Worm (Caenorhabditis elegans): Measurements from ENCODE around the gene F54F7.9.
A peak's percentile ranks its signal among the peaks of the same experiment; 100 is the strongest.

Gene F54F7.9

ce11 chrX:11804057-11804456 lies 44.5 kb downstream of the F54F7.9 start, which contains the start of gene C34E11.4:
C34E11.4 (plus strand) TSS chrX:11804210.
- TF ChIP-seq tbx-2 (tag; optimal IDR thresholded peaks at IDR 0.05) (no peak), ZK546.5 (tag; optimal IDR thresholded peaks at IDR 0.05) (no peak), elt-2 (tag; optimal IDR thresholded peaks at IDR 0.05) (peak; percentile 43), nhr-43 (tag; optimal IDR thresholded peaks at IDR 0.05; ENCODE audit: poor library complexity, severe bottlenecking) (no peak), pqm-1 (tag; optimal IDR thresholded peaks at IDR 0.05) (no peak), nhr-28 (tag; optimal IDR thresholded peaks at IDR 0.05) (no peak)

- TF ChIP-seq fkh-10 (GFP tag; optimal IDR thresholded peaks at IDR 0.05) (no peak), skn-1 (tag; optimal IDR thresholded peaks at IDR 0.05) (peak; percentile 31), pha-4 (tag; optimal IDR thresholded peaks at IDR 0.05) (peak; percentile 78), ceh-16 (tag; optimal IDR thresholded peaks at IDR 0.05) (no peak), ceh-28 (tag; optimal IDR thresholded peaks at IDR 0.05) (peak; percentile 74), lin-15B (tag; optimal IDR thresholded peaks at IDR 0.05) (peak; percentile 1), hmg-11 (tag; optimal IDR thresholded peaks at IDR 0.05) (peak; percentile 79), snpc-4 (tag; optimal IDR thresholded peaks at IDR 0.05) (peak; percentile 15), nhr-25 (tag; optimal IDR thresholded peaks at IDR 0.05) (peak; percentile 53), elt-2 (tag; optimal IDR thresholded peaks at IDR 0.05) (peak; percentile 52), nhr-67 (tag; optimal IDR thresholded peaks at IDR 0.05) (no peak), nhr-23 (tag; optimal IDR thresholded peaks at IDR 0.05) (peak; percentile 77), nfya-1 (tag; optimal IDR thresholded peaks at IDR 0.05; ENCODE audit: insufficient read depth) (peak; percentile 54), nhr-43 (tag; optimal IDR thresholded peaks at IDR 0.05; ENCODE audit: poor library complexity, severe bottlenecking) (peak; percentile 47), jun-1 (tag; optimal IDR thresholded peaks at IDR 0.05) (no peak)
Measured at ce11 chrX:11798057-11798555, 50.4 kb downstream of the F54F7.9 start, which contains the start of gene rsd-3. rsd-3 (plus strand) TSS chrX:11798505.
